Worm (Caenorhabditis elegans) whole organism, L3 larva: ENCODE measurements around the gene cpr-5.

Source experiments
- R02D3.7 ChIP-seq: fragments of 150-350 bp; optimal IDR thresholded peaks from 2 replicates; lab custom pipeline; 2014; ENCODE audit warnings: missing biosample characterization, missing genetic modification characterization
- ZK546.5 ChIP-seq: sonication (generic microtip); optimal IDR thresholded peaks from 2 replicates; lab custom pipeline; 2017; ENCODE audit warnings: missing biosample characterization, missing genetic modification characterization
- aly-2 ChIP-seq: fragments of 150-350 bp; optimal IDR thresholded peaks from 2 replicates; lab custom pipeline; 2014; ENCODE audit warnings: missing biosample characterization, missing genetic modification characterization
- ama-1 ChIP-seq: fragments of 150-350 bp; optimal IDR thresholded peaks from 2 replicates; lab custom pipeline; 2018
- ceh-16 ChIP-seq: sonication (generic microtip); optimal IDR thresholded peaks from 2 replicates; lab custom pipeline; 2017; ENCODE audit warnings: missing biosample characterization, missing genetic modification characterization
- ceh-28 ChIP-seq: fragments of 150-350 bp; optimal IDR thresholded peaks from 2 replicates; lab custom pipeline; 2014; ENCODE audit warnings: missing biosample characterization, missing genetic modification reagents, missing genetic modification characterization
- ceh-9 ChIP-seq: sonication (generic microtip); optimal IDR thresholded peaks from 2 replicates; lab custom pipeline; 2018; ENCODE audit warnings: missing biosample characterization, missing genetic modification characterization
- daf-12 ChIP-seq: fragments of 150-350 bp; optimal IDR thresholded peaks from 2 replicates; lab custom pipeline; 2014; ENCODE audit warnings: missing biosample characterization, missing genetic modification reagents, missing genetic modification characterization
- egl-27 ChIP-seq: sonication (generic microtip); optimal IDR thresholded peaks from 4 replicates; lab custom pipeline; 2017; ENCODE audit warnings: missing biosample characterization, missing genetic modification reagents, missing genetic modification characterization
- egl-5 ChIP-seq: fragments of 150-350 bp; optimal IDR thresholded peaks from 2 replicates; lab custom pipeline; 2017; ENCODE audit warnings: missing biosample characterization, missing genetic modification reagents, missing genetic modification characterization, inconsistent platforms
- elt-1 ChIP-seq: fragments of 150-350 bp; optimal IDR thresholded peaks from 2 replicates; lab custom pipeline; 2014; ENCODE audit warnings: missing biosample characterization, missing genetic modification characterization
- elt-2 ChIP-seq: sonication (generic microtip); optimal IDR thresholded peaks from 2 replicates; lab custom pipeline; 2016; ENCODE audit warnings: missing genetic modification reagents, mild to moderate bottlenecking, missing genetic modification characterization, missing compliant biosample characterization
- fkh-10 ChIP-seq: sonication (generic microtip); optimal IDR thresholded peaks from 2 replicates; lab custom pipeline; 2017; ENCODE audit warnings: missing biosample characterization, missing genetic modification reagents, missing genetic modification characterization
- fkh-2 ChIP-seq: fragments of 150-350 bp; optimal IDR thresholded peaks from 2 replicates; lab custom pipeline; 2014; ENCODE audit warnings: missing biosample characterization, missing genetic modification reagents, missing genetic modification characterization
- fos-1 ChIP-seq: fragments of 150-350 bp; optimal IDR thresholded peaks from 2 replicates; lab custom pipeline; 2014; ENCODE audit warnings: missing biosample characterization, missing genetic modification characterization
- hmg-11 ChIP-seq: sonication (generic microtip); optimal IDR thresholded peaks from 2 replicates; lab custom pipeline; 2016; ENCODE audit warnings: missing genetic modification characterization, missing compliant biosample characterization
- jun-1 ChIP-seq: fragments of 150-350 bp; optimal IDR thresholded peaks from 2 replicates; lab custom pipeline; 2014; ENCODE audit warnings: missing biosample characterization, missing genetic modification reagents, missing genetic modification characterization
- lin-39 ChIP-seq: fragments of 150-350 bp; optimal IDR thresholded peaks from 2 replicates; lab custom pipeline; 2018; ENCODE audit warnings: missing biosample characterization, missing genetic modification reagents, missing genetic modification characterization
- lsy-12 ChIP-seq: sonication (generic microtip); optimal IDR thresholded peaks from 2 replicates; lab custom pipeline; 2016; ENCODE audit warnings: mild to moderate bottlenecking, missing genetic modification characterization, missing compliant biosample characterization
- mdl-1 ChIP-seq: fragments of 150-350 bp; optimal IDR thresholded peaks from 2 replicates; lab custom pipeline; 2014; ENCODE audit warnings: missing biosample characterization, missing genetic modification characterization
- nfya-1 ChIP-seq: sonication (generic microtip); optimal IDR thresholded peaks from 2 replicates; lab custom pipeline; 2017; ENCODE audit warnings: missing genetic modification characterization, mild to moderate bottlenecking, missing compliant biosample characterization, antibody characterized with exemption, moderate library complexity; ENCODE audit not compliant: insufficient read depth
- nhr-11 ChIP-seq: fragments of 150-350 bp; optimal IDR thresholded peaks from 2 replicates; lab custom pipeline; 2014; ENCODE audit warnings: missing biosample characterization, missing genetic modification characterization
- nhr-12 ChIP-seq: fragments of 150-350 bp; optimal IDR thresholded peaks from 2 replicates; lab custom pipeline; 2014; ENCODE audit warnings: missing biosample characterization, missing genetic modification characterization
- nhr-23 ChIP-seq: fragments of 150-350 bp; optimal IDR thresholded peaks from 2 replicates; lab custom pipeline; 2014; ENCODE audit warnings: missing biosample characterization, missing genetic modification reagents, missing genetic modification characterization
- nhr-237 ChIP-seq: fragments of 150-350 bp; optimal IDR thresholded peaks from 2 replicates; lab custom pipeline; 2014; ENCODE audit warnings: missing biosample characterization, missing genetic modification characterization
- nhr-25 ChIP-seq: sonication (generic microtip); optimal IDR thresholded peaks from 2 replicates; lab custom pipeline; 2017; ENCODE audit warnings: missing biosample characterization, missing genetic modification characterization
- nhr-67 ChIP-seq: fragments of 150-350 bp; optimal IDR thresholded peaks from 2 replicates; lab custom pipeline; 2014; ENCODE audit warnings: missing biosample characterization, missing genetic modification characterization
- nhr-77 ChIP-seq: fragments of 150-350 bp; optimal IDR thresholded peaks from 2 replicates; lab custom pipeline; 2014; ENCODE audit warnings: missing biosample characterization, missing genetic modification characterization
- pha-4 ChIP-seq: fragments of 150-350 bp; optimal IDR thresholded peaks from 2 replicates; lab custom pipeline; 2014; ENCODE audit warnings: missing biosample characterization, missing genetic modification reagents, missing genetic modification characterization
- pqm-1 ChIP-seq: fragments of 150-350 bp; optimal IDR thresholded peaks from 2 replicates; lab custom pipeline; 2017; ENCODE audit warnings: missing biosample characterization, missing genetic modification characterization, inconsistent platforms
- sea-2 ChIP-seq: fragments of 150-350 bp; sonication (generic microtip); optimal IDR thresholded peaks from 4 replicates; lab custom pipeline; 2014; ENCODE audit warnings: missing biosample characterization, missing genetic modification reagents, missing genetic modification characterization
- skn-1 ChIP-seq: fragments of 150-350 bp; optimal IDR thresholded peaks from 2 replicates; lab custom pipeline; 2014; ENCODE audit warnings: missing biosample characterization, missing genetic modification characterization
- snpc-4 ChIP-seq: fragments of 150-350 bp; optimal IDR thresholded peaks from 2 replicates; lab custom pipeline; 2014; ENCODE audit warnings: missing biosample characterization, missing genetic modification characterization
- unc-39 ChIP-seq: sonication (generic microtip); optimal IDR thresholded peaks from 4 replicates; lab custom pipeline; 2017; ENCODE audit warnings: missing biosample characterization, missing genetic modification characterization
- unc-62 ChIP-seq: fragments of 150-350 bp; sonication (generic microtip); optimal IDR thresholded peaks from 4 replicates; lab custom pipeline; 2014; ENCODE audit warnings: missing biosample characterization, missing genetic modification reagents, missing genetic modification characterization
- ztf-11 ChIP-seq: fragments of 150-350 bp; optimal IDR thresholded peaks from 2 replicates; lab custom pipeline; 2014; ENCODE audit warnings: missing biosample characterization, missing genetic modification characterization
- ztf-4 ChIP-seq: fragments of 150-350 bp; optimal IDR thresholded peaks from 2 replicates; lab custom pipeline; 2014; ENCODE audit warnings: missing biosample characterization, missing genetic modification characterization

Gene cpr-5

DNA sequence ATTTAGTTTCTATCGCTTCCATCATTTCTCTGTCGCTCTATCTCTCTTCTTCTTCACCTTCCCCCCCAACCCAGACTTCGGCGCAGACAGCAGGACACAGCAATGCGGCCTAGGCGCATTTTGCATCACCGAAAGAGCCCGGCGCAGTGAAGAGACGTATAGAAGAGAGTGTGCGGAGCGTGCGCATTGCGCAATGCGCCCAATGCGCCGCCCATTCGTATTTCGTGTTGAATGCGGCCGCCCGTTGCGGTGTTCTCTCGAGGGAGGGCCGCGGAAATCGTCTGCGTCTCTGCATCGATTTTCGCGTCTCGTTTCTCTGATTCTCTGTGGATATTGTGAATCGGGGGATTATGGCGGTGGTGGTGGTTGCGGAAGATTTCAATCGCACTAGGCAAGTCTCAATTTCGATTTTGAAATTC, 17.5 kb upstream of the cpr-5 start (continued):
- TF ChIP-seq lin-39 (tag; lab: Kevin White, UChicago) (peak; percentile 98), aly-2 (tag; lab: Kevin White, UChicago) (peak; percentile 68), nhr-67 (tag; lab: Kevin White, UChicago) (no peak), ztf-4 (tag; lab: Kevin White, UChicago) (peak; percentile 93), ztf-11 (no peak), nfya-1 (tag; lab: Kevin White, UChicago) (peak; percentile 97), fkh-10 (GFP tag; lab: Kevin White, UChicago) (peak; percentile 98), jun-1 (tag; lab: Kevin White, UChicago) (peak; percentile 99), mdl-1 (tag; lab: Kevin White, UChicago) (peak; percentile 74)
- TF ChIP-seq, all 47 proteins: peak for 39

DNA sequence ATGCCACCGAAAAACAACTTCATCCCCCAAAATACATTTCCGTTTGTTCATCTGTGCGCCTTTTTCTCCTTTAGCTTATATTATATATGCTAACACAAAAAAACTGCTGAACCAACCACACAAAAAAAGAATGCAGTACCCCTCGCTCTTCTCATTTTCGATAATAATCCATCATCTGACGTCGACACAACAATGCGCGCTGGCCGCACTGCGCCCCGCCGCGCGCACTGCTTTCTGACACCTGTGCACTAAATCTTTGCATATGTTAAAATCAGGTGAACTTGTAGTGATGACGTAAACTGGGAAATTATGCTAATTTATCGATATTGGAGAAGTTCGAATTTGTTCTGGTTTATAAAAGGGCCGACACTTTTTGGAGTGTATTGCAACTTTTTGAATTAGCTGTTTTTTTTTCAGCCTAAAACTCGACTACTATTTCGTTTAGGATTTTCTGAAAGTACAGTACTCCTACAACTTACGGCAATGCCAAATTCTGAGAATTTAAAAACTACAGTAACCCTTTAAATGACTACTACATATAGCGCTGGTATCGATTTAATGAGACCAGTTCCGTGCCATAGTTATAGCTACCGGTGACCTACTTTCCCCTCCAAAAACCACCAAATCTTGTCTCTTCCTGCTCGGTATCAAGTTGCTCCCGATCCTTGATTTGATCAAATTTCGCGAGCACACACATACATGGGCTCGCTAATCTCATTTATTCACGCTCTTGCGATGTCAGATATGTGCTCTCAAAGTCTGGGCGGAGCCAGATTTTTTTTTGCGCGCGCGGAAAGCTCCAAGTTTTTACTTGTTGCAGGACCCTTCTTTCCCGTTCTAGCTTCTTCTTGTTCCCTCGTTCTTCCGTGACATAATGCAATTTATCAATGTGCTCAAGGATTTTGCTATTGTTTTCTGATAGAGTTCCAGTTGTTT, 16.2 kb upstream of the cpr-5 start:
- no peak for TF ChIP-seq mdl-1 (tag; lab: Kevin White, UChicago)
- TF ChIP-seq fkh-10 (GFP tag; lab: Kevin White, UChicago), result peak; percentile 90
- TF ChIP-seq ceh-28 (tag; lab: Kevin White, UChicago), result no peak
- peak; percentile 1 for TF ChIP-seq hmg-11 (tag; lab: Kevin White, UChicago)
- no peak for TF ChIP-seq nhr-11
- peak; percentile 79 for TF ChIP-seq lin-39 (tag; lab: Kevin White, UChicago)
- TF ChIP-seq, all 47 proteins: peak for 3

- no peak for TF ChIP-seq nhr-23
- no peak for TF ChIP-seq ZK546.5 (tag; lab: Kevin White, UChicago)
- no peak for TF ChIP-seq pha-4
- no peak for TF ChIP-seq ztf-4 (tag; lab: Kevin White, UChicago)
- TF ChIP-seq egl-27 (tag; lab: Kevin White, UChicago), result no peak
- no peak for TF ChIP-seq sea-2 (GFP tag; lab: Kevin White, UChicago)
- TF ChIP-seq mdl-1 (tag; lab: Kevin White, UChicago), result no peak
- TF ChIP-seq nhr-77 (tag; lab: Kevin White, UChicago), result no peak
- no peak for TF ChIP-seq nhr-25 (tag; lab: Kevin White, UChicago)
- TF ChIP-seq fkh-10 (GFP tag; lab: Kevin White, UChicago), result no peak
- TF ChIP-seq pqm-1 (tag; lab: Kevin White, UChicago), result no peak
- TF ChIP-seq elt-1 (tag; lab: Kevin White, UChicago), result no peak
- TF ChIP-seq ceh-28 (tag; lab: Kevin White, UChicago), result no peak
Measured at ce11 chrV:1142251-1142650, 8.4 kb upstream of the cpr-5 start.

DNA sequence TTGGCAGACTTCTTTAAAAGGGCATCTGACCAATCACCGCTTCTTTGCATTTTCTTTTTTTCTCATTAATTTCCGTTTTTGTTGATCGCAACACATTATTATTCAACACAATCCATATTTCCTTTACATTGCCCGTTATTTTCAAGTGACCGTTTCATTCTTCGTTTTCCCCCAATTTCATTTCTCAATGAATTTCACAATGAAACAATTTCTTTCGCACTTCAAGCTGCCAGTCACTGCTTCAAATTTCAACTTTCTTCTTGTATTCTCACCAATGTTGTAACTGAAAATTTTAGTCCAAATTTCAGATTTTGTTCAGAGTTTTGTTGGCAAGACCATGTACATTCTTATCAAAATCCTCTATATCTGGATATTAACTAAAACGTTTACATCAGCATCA, 7.6 kb upstream of the cpr-5 start, which contains the start of gene cutl-22:
Gene cutl-22, plus strand, starts transcription at position 301 of the 400 bp plus-strand sequence.
- TF ChIP-seq nhr-67 (tag; lab: Kevin White, UChicago) (no peak), sea-2 (GFP tag; lab: Kevin White, UChicago) (no peak), ama-1 (lab: Kevin White, UChicago) (no peak), fos-1 (tag; lab: Kevin White, UChicago) (no peak), aly-2 (tag; lab: Kevin White, UChicago) (no peak), ceh-9 (tag; lab: Kevin White, UChicago) (no peak), R02D3.7 (tag; lab: Kevin White, UChicago) (no peak), egl-5 (tag; lab: Kevin White, UChicago) (no peak), mdl-1 (tag; lab: Kevin White, UChicago) (no peak), skn-1 (tag; lab: Kevin White, UChicago) (no peak), nhr-12 (tag; lab: Kevin White, UChicago) (no peak), elt-2 (tag; lab: Kevin White, UChicago) (no peak), nhr-77 (tag; lab: Kevin White, UChicago) (no peak), fkh-2 (tag; lab: Kevin White, UChicago) (no peak), nhr-237 (no peak), pqm-1 (tag; lab: Kevin White, UChicago) (no peak), nfya-1 (tag; lab: Kevin White, UChicago) (no peak)

DNA sequence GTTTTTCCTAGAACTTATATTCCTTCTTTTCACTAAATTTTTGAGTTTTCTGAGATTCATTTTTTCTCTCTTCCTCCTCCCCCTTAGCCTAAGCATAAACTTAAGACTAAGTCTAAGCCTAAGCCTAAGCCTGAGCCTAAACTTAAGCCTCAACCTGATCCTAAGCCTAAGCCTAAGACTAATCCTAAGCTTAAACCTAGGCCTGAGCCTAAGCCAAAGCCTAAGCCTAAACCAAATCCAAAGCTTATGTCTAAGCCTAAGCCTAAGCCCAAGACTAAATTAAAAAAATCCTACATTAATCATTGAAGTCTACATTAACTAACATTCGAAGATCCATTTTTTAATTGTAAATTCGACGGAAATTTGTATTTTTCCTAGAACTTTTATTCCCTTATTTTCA, 7.0 kb upstream of the cpr-5 start:
- TF ChIP-seq mdl-1 (tag; lab: Kevin White, UChicago) (no peak), daf-12 (tag; lab: Kevin White, UChicago) (no peak), ama-1 (lab: Kevin White, UChicago) (no peak), unc-39 (tag; lab: Kevin White, UChicago) (no peak), fos-1 (tag; lab: Kevin White, UChicago) (no peak), snpc-4 (tag; lab: Kevin White, UChicago) (no peak), ztf-11 (no peak), nhr-23 (no peak), ceh-16 (tag; lab: Kevin White, UChicago) (no peak), ztf-4 (tag; lab: Kevin White, UChicago) (no peak), nhr-77 (tag; lab: Kevin White, UChicago) (no peak), pqm-1 (tag; lab: Kevin White, UChicago) (no peak), lsy-12 (no peak), ceh-9 (tag; lab: Kevin White, UChicago) (no peak), aly-2 (tag; lab: Kevin White, UChicago) (no peak), unc-62 (GFP tag; lab: Kevin White, UChicago) (no peak), elt-2 (tag; lab: Kevin White, UChicago) (no peak), R02D3.7 (tag; lab: Kevin White, UChicago) (no peak)
